Worm (Caenorhabditis elegans): Measurements from ENCODE around the gene C28G1.10.

DNA sequence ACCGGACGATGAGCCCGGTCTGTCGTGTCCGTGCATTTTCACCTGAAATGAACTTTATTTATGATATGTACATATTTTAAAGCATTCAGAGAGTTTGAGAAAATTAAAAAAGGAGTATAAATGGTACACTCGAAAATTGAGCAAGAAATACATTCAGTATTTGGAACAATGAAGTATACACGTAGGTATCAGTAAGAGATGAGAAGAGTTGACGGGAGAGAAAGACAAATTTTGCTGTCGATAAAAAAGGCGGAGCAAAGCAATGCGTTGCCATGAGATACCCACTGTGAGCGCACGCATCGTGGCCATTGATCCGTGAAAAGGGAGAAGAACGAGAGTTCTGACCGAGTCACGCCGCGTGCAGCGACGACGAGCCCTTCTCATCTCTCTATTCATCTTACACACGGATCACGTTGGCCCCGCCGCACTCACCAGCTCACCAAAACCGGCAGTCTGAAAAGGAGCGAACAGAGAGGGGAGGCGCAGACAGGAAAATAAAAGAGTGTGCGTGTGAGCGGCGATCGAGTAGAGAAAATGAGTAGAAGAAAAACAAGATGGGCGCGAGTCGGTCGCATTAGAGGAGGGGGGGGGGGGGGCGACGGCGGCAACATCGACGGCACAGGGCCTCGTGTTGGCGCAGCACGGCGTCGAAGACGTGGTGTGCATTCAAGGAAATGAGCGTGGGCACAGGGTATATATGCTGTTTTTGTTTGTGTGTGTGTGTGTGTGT, 40.7 kb upstream of the C28G1.10 start, which contains the start of gene R04E5.8:
- TF ChIP-seq nhr-76 (tag; optimal IDR thresholded peaks at IDR 0.05) (no peak), nhr-77 (tag; optimal IDR thresholded peaks at IDR 0.05) (no peak), egl-27 (tag; optimal IDR thresholded peaks at IDR 0.05) (no peak), ZK337.2 (GFP tag; IDR thresholded peaks at IDR 0.05) (no peak)

Data from whole organism, L4 larva.